Fruit fly (Drosophila melanogaster): ENCODE data around the gene COX7AL.

The COX7AL gene

DNA sequence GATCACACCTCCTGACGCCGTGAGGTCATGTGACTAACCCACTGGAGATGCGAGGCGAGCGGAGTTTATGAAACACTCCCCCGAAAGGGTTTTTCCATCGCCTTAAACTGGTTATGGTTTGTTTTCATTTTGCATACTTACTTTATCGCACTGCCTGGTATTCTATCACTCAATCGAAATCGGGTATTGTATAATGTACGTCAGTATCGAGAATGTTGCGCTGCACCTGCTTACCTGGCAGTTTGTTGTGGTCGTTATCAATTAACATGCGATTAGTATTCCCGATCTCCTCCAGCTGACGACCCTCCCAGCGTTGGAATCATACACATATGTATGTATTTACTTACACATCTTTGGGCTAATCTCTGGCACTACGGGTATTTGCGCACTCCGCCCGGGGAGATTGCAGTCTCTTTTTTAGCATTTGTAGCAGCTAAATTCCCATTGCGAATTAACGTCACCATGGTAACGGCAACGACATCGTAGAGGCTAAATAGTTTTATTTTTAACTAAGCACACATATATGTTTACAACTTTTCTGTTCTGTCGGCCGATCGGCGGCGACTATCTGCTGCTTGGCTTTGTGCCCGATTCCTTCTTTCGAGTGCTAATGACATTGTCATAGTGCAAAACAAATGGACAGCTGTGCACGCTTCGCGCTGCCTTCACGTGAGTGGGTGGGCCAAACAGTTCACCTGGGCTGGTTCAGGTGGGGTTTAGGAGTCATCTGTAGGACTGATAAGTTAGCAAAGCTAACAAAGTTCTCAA is 9.7 kb downstream of the COX7AL start:
- TF ChIP-seq CG17801 (GFP tag; optimal IDR thresholded peaks at IDR 0.05; ENCODE audit: partially characterized antibody) = no peak

DNA sequence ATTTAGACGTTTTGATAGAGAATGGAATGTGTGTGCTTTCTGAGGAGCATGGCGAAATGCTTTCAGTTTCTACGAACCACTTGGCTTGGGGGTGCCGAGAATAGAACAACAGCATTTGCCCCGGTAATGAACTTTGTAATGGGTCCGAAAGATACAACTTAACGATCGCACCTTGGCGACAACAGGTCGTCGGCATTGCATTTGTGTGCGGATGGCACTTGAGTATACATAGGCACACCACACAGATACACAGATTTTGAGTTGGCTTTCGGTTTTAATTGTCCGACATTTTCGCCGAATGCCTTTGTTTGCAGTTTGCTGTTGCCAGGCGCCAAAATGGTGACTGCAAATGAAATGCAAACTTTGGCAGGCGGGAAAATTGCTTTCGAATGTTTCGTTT is 10.5 kb downstream of the COX7AL start:
- TF ChIP-seq CG17801 (GFP tag; optimal IDR thresholded peaks at IDR 0.05; ENCODE audit: partially characterized antibody) = no peak

DNA sequence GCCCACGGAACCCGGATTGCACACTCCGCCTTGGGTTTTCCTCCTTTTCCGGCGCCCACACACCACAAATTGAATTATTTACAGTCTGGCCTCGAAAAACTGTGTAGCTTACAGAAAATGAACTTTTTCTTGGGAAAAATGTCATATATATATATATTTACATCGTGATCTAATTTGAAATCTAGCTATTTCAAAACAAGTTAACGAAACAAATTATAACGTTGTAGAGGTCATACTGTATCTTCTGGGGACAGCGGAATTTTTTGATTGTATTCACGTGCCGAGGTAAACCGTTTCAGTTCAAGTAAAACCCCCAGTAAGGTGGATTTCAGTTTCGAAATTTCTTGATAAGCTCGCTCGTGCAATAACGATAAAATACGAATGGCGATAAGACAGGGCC is 11.0 kb downstream of the COX7AL start:
- TF ChIP-seq CG17801 (GFP tag; optimal IDR thresholded peaks at IDR 0.05; ENCODE audit: partially characterized antibody) = peak; percentile 66

DNA sequence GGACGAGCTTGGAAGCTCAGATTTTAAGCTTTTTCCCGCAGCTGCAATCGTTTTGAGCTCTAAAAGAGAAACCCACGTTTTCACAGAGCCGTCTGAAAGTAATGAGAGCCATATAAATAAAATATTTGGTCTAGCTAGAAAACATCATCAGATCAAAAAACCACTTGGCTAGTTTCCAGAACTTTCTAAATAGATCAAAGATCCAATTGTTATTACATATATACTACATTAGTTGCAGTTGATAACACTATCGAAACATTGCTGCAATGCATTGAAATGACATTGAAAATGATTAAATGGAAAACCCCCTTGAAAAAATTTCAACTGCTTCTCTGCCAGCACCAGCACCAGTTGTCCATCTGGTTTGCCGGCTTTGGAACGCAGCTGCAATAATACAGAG is 11.5 kb downstream of the COX7AL start:
- peak; percentile 63 for TF ChIP-seq CG17801 (GFP tag; optimal IDR thresholded peaks at IDR 0.05; ENCODE audit: partially characterized antibody)

DNA sequence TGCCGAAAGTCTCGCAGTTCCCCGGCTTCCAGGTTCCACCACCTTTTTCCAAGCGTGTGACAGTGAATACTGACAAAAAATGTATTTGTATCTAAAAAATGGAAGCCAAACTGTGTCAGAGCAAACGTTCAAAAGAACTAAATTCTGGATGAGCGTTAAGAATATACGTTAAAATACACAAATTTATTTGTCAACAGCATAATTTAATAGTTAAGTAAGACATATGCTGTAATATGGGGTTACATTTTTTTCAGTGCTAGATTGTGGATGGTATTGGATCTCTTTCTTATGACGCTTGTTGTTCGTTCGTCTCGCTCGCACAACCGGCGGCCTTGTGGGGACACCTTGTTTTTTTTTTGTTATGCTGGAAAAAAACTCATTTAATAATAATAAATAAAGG is 12.1 kb downstream of the COX7AL start:
- TF ChIP-seq CG17801 (GFP tag; optimal IDR thresholded peaks at IDR 0.05; ENCODE audit: partially characterized antibody) = no peak

DNA sequence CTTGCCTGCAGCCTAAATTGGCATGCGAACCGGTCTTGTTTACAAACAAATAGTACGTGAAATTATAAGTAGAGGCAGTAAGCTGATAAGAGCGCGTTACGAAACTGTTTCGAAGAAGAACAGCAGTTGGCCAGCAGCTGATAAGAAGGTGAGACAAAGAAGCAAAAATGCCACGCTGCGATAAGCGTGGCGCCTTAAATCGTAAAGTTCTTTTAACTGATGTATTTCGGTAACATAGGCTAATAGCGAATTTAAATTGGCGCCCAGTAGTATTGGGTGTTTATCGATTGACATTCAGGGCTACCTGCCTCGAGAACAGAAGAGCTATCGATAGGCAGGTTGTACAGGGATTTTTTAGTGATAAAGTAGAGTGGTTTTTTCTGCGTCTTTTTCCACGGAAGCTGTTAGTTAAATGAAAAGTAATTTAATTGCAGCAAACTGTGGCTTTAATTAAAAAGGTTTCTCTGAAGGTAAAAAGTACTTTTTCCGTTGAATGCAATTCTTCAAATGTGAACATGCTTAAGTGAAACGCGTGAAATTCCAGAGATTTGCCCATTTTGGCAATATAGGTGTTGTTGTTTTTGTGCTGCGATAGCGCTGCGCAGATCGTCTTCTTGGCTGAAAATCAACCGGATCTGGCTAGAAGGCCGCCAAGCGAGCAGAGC is 13.3 kb downstream of the COX7AL start, which contains the start of gene stck:
Gene stck, plus strand, starts transcription at position 353 of the 665 bp plus-strand sequence.
- TF ChIP-seq CG17801 (GFP tag; optimal IDR thresholded peaks at IDR 0.05; ENCODE audit: partially characterized antibody) = no peak

DNA sequence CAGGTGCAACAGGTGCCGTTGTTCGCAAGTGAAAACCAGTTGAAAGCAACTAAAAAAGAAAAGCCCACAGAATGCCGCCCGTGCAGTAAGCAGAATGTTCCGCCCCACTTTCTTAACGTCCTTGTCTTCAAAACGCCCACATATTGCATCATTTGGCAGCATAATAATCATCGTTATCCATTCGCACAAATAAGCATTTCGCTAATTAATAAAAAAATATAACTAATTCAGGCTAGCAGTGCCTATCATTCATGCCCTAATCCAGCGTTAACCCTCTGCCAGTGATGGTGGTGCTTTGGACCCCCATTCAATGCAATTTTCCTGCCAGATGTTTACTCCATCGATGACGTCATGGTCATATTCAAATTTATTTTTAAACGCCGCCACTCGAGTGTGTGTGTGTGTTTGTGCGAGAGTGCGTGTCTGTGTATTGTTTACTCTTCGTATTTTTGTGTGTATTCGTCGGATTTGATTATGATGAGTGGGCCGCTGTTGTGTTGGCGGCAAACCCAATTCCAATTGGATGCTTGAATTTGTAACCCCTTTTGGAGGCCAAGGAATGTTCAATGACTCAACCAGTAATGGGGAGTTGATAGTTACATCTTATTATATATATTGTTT is 14.0 kb downstream of the COX7AL start:
- no peak for TF ChIP-seq CG17801 (GFP tag; optimal IDR thresholded peaks at IDR 0.05; ENCODE audit: partially characterized antibody)

DNA sequence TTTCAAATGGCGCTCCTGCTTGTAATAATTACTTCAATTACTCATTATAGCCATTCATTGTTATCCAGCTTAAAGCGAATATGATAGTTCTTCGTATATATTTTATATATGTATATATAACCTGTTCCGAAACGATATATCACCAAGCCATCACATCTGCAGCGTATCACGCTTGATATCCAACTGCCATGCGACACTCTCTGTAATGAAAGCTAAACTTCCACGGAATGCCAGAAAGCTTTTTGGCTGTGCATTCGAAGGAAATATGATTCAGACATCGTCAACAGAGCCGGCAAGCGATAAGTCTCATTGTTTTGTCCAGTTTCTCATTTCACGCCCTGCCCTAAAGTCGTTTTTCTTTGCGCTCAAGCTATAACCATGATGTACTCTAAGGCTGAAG is 14.5 kb downstream of the COX7AL start:
- TF ChIP-seq CG17801 (GFP tag; optimal IDR thresholded peaks at IDR 0.05; ENCODE audit: partially characterized antibody) = no peak

DNA sequence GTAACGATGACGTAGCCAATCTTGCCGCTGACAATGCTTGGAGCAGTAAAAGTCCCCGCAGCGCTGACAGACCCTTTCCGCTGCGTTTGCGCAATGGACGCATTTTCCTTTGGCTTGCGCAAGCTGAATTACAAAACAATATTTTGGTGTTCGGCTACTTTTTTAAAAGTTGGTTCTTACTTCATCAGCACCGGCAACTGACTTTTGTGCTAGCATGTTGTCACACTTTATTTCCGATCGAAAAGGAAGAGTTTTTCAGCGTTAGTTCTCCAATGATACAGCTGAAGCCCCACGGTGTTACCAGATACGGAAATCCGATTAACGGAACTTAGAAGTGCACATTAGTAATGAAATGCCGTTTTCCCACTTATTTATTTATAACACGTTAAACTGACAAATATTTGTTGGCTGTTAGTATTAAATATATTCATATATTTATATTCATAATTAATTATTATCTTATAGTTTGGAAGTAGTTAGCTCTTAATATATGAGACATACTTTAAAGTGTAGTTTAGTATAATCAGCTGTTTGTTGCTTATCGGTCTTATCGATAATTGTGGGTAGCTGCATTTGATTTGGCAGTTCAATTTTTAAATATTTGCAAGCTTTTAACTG is 18.9 kb downstream of the COX7AL start, which contains the start of the genes Veneno and CG7963:
Gene Veneno, minus strand, starts transcription at position 296 of the 618 bp plus-strand sequence.
Gene CG7963, plus strand, starts transcription at position 568 of the 618 bp plus-strand sequence.
- TF ChIP-seq CG17801 (GFP tag; optimal IDR thresholded peaks at IDR 0.05; ENCODE audit: partially characterized antibody) = no peak

DNA sequence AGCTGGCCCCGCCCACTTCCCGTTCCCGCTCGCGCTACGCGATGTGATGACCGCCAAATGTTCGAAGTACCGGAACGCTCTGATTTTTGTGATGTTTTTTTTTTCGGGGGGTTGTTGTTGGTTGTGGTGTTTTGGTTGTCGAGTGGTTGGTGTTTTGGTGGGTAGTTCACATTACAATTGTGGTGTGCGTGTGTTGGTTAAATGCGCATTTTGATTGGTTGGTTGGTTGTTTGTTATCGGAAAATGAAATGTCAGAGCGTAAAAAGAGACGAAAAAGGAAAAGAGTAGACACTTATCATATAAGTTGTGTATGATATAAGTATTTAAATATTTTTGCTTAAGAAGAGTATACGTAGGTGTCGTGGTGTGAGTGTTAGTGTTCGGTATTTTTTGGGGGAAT is 25.1 kb downstream of the COX7AL start:
- no peak for TF ChIP-seq CG17801 (GFP tag; optimal IDR thresholded peaks at IDR 0.05; ENCODE audit: partially characterized antibody)

DNA sequence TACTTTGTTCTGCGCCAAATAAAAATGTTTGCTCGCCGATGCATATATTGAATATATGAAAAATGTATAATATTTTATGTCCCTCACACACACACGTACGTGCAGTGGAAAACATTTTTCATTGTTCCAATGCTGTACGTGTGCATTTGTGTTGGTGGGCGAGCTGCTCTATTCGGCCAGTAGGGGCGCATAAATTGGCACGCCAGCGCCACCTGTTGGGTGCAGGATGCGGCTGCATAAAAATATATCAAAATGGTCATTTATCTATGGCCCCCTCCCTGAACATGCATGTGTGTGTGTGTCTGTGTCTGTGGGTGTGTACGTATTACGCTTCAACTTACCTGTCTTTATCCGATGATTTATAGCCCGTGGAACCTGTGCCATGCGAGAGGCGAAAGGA is 46.2 kb downstream of the COX7AL start:
- TF ChIP-seq CG17801 (GFP tag; optimal IDR thresholded peaks at IDR 0.05; ENCODE audit: partially characterized antibody) = no peak

All from ovary, adult (tissue).